Worm (Caenorhabditis elegans) whole organism, L3 larva: ENCODE measurements around the gene srsx-21.
A peak's percentile ranks its signal among the peaks of the same experiment; 100 is the strongest.

Experiments used
- ZK546.5 ChIP-seq: sonication (generic microtip); optimal IDR thresholded peaks from 2 replicates; lab custom pipeline; 2017; ENCODE audit warnings: missing biosample characterization, missing genetic modification characterization
- aly-2 ChIP-seq: fragments of 150-350 bp; optimal IDR thresholded peaks from 2 replicates; lab custom pipeline; 2014; ENCODE audit warnings: missing biosample characterization, missing genetic modification characterization
- ama-1 ChIP-seq: fragments of 150-350 bp; optimal IDR thresholded peaks from 2 replicates; lab custom pipeline; 2018
- ceh-16 ChIP-seq: sonication (generic microtip); optimal IDR thresholded peaks from 2 replicates; lab custom pipeline; 2017; ENCODE audit warnings: missing biosample characterization, missing genetic modification characterization
- ceh-28 ChIP-seq: fragments of 150-350 bp; optimal IDR thresholded peaks from 2 replicates; lab custom pipeline; 2014; ENCODE audit warnings: missing biosample characterization, missing genetic modification reagents, missing genetic modification characterization
- egl-27 ChIP-seq: sonication (generic microtip); optimal IDR thresholded peaks from 4 replicates; lab custom pipeline; 2017; ENCODE audit warnings: missing biosample characterization, missing genetic modification reagents, missing genetic modification characterization
- egl-5 ChIP-seq: fragments of 150-350 bp; optimal IDR thresholded peaks from 2 replicates; lab custom pipeline; 2017; ENCODE audit warnings: missing biosample characterization, missing genetic modification reagents, missing genetic modification characterization, inconsistent platforms
- eor-1 ChIP-seq, 2 experiments: fragments of 150-350 bp; optimal IDR thresholded peaks; 2 replicates each; lab custom pipeline; 2014 to 2018; ENCODE audit warnings: missing biosample characterization in 2 of 2, missing genetic modification characterization in 2 of 2
- fos-1 ChIP-seq: fragments of 150-350 bp; optimal IDR thresholded peaks from 2 replicates; lab custom pipeline; 2014; ENCODE audit warnings: missing biosample characterization, missing genetic modification characterization
- jun-1 ChIP-seq: fragments of 150-350 bp; optimal IDR thresholded peaks from 2 replicates; lab custom pipeline; 2014; ENCODE audit warnings: missing biosample characterization, missing genetic modification reagents, missing genetic modification characterization
- lin-15B ChIP-seq: fragments of 150-350 bp; optimal IDR thresholded peaks from 2 replicates; lab custom pipeline; 2014; ENCODE audit warnings: missing biosample characterization, missing genetic modification characterization
- lin-39 ChIP-seq: fragments of 150-350 bp; optimal IDR thresholded peaks from 2 replicates; lab custom pipeline; 2018; ENCODE audit warnings: missing biosample characterization, missing genetic modification reagents, missing genetic modification characterization
- lsy-12 ChIP-seq: sonication (generic microtip); optimal IDR thresholded peaks from 2 replicates; lab custom pipeline; 2016; ENCODE audit warnings: mild to moderate bottlenecking, missing genetic modification characterization, missing compliant biosample characterization
- mdl-1 ChIP-seq: fragments of 150-350 bp; optimal IDR thresholded peaks from 2 replicates; lab custom pipeline; 2014; ENCODE audit warnings: missing biosample characterization, missing genetic modification characterization
- nhr-11 ChIP-seq: fragments of 150-350 bp; optimal IDR thresholded peaks from 2 replicates; lab custom pipeline; 2014; ENCODE audit warnings: missing biosample characterization, missing genetic modification characterization
- nhr-23 ChIP-seq: fragments of 150-350 bp; optimal IDR thresholded peaks from 2 replicates; lab custom pipeline; 2014; ENCODE audit warnings: missing biosample characterization, missing genetic modification reagents, missing genetic modification characterization
- nhr-237 ChIP-seq: fragments of 150-350 bp; optimal IDR thresholded peaks from 2 replicates; lab custom pipeline; 2014; ENCODE audit warnings: missing biosample characterization, missing genetic modification characterization
- nhr-67 ChIP-seq: fragments of 150-350 bp; optimal IDR thresholded peaks from 2 replicates; lab custom pipeline; 2014; ENCODE audit warnings: missing biosample characterization, missing genetic modification characterization
- pha-4 ChIP-seq: fragments of 150-350 bp; optimal IDR thresholded peaks from 2 replicates; lab custom pipeline; 2014; ENCODE audit warnings: missing biosample characterization, missing genetic modification reagents, missing genetic modification characterization
- pqm-1 ChIP-seq: fragments of 150-350 bp; optimal IDR thresholded peaks from 2 replicates; lab custom pipeline; 2017; ENCODE audit warnings: missing biosample characterization, missing genetic modification characterization, inconsistent platforms
- unc-62 ChIP-seq: fragments of 150-350 bp; sonication (generic microtip); optimal IDR thresholded peaks from 4 replicates; lab custom pipeline; 2014; ENCODE audit warnings: missing biosample characterization, missing genetic modification reagents, missing genetic modification characterization

srsx-21 gene

DNA sequence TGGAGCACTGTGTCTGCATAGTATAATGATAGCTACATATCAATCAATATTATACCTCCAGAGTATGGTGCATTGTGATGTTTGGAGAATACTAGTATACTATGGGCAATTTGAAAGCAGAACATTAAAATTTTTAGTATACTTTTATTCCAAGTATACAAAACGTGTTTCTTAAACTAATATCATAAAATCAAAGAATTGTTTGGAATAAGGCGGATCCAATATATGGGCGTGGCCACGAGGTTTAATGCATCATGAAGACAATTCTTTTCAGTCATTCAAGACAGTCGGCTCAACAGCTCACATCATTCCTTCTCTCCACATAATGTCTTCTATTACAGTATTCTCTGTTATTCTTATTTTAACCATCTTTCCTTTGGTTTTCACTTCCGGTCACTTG lies 42.1 kb downstream of the srsx-21 start, which contains the start of gene sdz-31:
TSS of gene sdz-31 (plus strand) at position 301 of the 400 bp plus-strand sequence.
- TF ChIP-seq egl-5 (no peak), jun-1 (tag; lab: Kevin White, UChicago) (no peak), aly-2 (tag; lab: Kevin White, UChicago) (no peak), pqm-1 (no peak), nhr-237 (tag; lab: Kevin White, UChicago) (no peak), egl-27 (tag; lab: Kevin White, UChicago) (no peak), ceh-28 (no peak), nhr-67 (tag; lab: Kevin White, UChicago) (no peak), nhr-11 (no peak), ama-1 (lab: Kevin White, UChicago) (no peak), lin-39 (tag; lab: Kevin White, UChicago) (no peak), ceh-16 (tag; lab: Kevin White, UChicago) (no peak), eor-1 (tag; optimal IDR thresholded peaks at IDR 0.05; lab: Kevin White, UChicago) (no peak), fos-1 (no peak), lsy-12 (no peak)

DNA sequence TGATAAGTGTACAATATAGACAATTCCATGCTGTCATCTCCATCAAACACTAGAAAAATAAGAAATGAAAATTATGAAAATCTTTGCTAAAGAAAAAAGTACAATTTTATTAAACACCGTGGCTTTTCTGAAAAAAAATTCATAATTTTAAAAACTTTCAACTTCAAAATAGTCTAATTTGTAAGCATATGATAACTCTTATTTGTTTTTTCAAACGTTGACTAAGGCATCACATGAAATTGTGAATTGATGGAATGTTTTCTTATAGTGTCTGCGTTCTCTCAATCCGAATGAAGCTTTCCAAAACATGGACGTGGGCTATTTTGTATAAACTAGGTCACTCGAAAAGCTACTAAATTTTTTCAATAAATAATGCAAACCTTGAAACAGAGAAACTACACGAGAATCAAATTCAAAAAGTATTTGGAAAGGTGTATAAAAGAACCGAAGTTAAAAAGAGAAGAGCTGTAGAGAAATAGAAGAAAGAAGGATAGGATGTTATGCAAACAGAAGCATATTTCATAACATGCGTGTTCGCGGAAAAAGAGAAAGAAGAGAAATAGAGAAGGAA lies 48.2 kb downstream of the srsx-21 start, which contains the start of gene clp-9:
TSS of gene clp-9 (minus strand) at position 51 of the 571 bp plus-strand sequence.
- no peak for TF ChIP-seq ZK546.5 (tag; lab: Kevin White, UChicago)
- TF ChIP-seq pha-4 (tag; lab: Kevin White, UChicago): peak; percentile 40
- no peak for TF ChIP-seq unc-62 (GFP tag; lab: Kevin White, UChicago)
- peak; percentile 39 for TF ChIP-seq nhr-23 (tag; lab: Kevin White, UChicago)
- TF ChIP-seq aly-2 (tag; lab: Kevin White, UChicago): no peak
- TF ChIP-seq mdl-1 (tag; lab: Kevin White, UChicago): no peak
- TF ChIP-seq lin-15B (tag; lab: Kevin White, UChicago): no peak
- TF ChIP-seq pqm-1: no peak
